Worm (Caenorhabditis elegans) whole organism, L4 larva: ENCODE results near the gene C01G12.7.

Source experiments
- F26F4.8 ChIP-seq: fragments of 200-800 bp; sonication (Bioruptor generic); conservative IDR thresholded peaks from 2 replicates; pipeline ENCODE4 v1.3.6; 2022; ENCODE audit warnings: missing genetic modification characterization, missing compliant biosample characterization
- T20F7.1 ChIP-seq: fragments of 200-800 bp; sonication (Bioruptor generic); optimal IDR thresholded peaks from 2 replicates; lab custom pipeline; 2018; ENCODE audit warnings: mild to moderate bottlenecking, missing genetic modification characterization, missing compliant biosample characterization
- T26A8.4 ChIP-seq: fragments of 200-800 bp; sonication (Bioruptor generic); IDR thresholded peaks from 2 replicates; pipeline ENCODE4 v1.3.6; 2022; ENCODE audit warnings: missing genetic modification characterization, missing compliant biosample characterization
- Y48G9A.11 ChIP-seq: fragments of 200-800 bp; sonication (Bioruptor generic); IDR thresholded peaks from 2 replicates; pipeline ENCODE4 v1.3.6; 2022; ENCODE audit warnings: missing genetic modification reagents, missing genetic modification characterization, missing compliant biosample characterization
- Y5F2A.4 ChIP-seq: fragments of 200-800 bp; sonication (Bioruptor generic); optimal IDR thresholded peaks from 2 replicates; lab custom pipeline; 2018; ENCODE audit warnings: mild to moderate bottlenecking, missing genetic modification characterization, missing compliant biosample characterization
- Y75B8A.6 ChIP-seq: fragments of 200-800 bp; sonication (Bioruptor generic); IDR thresholded peaks from 2 replicates; pipeline ENCODE4 v1.3.6; 2022; ENCODE audit warnings: missing genetic modification reagents, missing genetic modification characterization, missing compliant biosample characterization
- arid-1 ChIP-seq: fragments of 200-800 bp; sonication (Bioruptor generic); conservative IDR thresholded peaks from 2 replicates; pipeline ENCODE4 v1.3.6; 2022; ENCODE audit warnings: missing genetic modification reagents, missing genetic modification characterization, missing compliant biosample characterization
- ceh-20 ChIP-seq: fragments of 200-800 bp; sonication (Bioruptor generic); IDR thresholded peaks from 2 replicates; pipeline ENCODE4 v1.3.6; 2022; ENCODE audit warnings: missing genetic modification reagents, missing genetic modification characterization, missing compliant biosample characterization
- ceh-28 ChIP-seq: fragments of 150-350 bp; optimal IDR thresholded peaks from 2 replicates; lab custom pipeline; 2014; ENCODE audit warnings: missing biosample characterization, missing genetic modification reagents, missing genetic modification characterization
- ceh-44 ChIP-seq: fragments of 200-800 bp; sonication (Bioruptor generic); IDR thresholded peaks from 2 replicates; pipeline ENCODE4 v1.3.6; 2022; ENCODE audit warnings: missing genetic modification reagents, missing genetic modification characterization, missing compliant biosample characterization
- ces-1 ChIP-seq: fragments of 150-350 bp; sonication (generic microtip); optimal IDR thresholded peaks from 4 replicates; lab custom pipeline; 2014; ENCODE audit warnings: missing biosample characterization, missing genetic modification reagents, missing genetic modification characterization
- ctbp-1 ChIP-seq: fragments of 200-800 bp; sonication (Bioruptor generic); IDR thresholded peaks from 2 replicates; pipeline ENCODE4 v1.3.6; 2022; ENCODE audit warnings: missing genetic modification reagents, missing genetic modification characterization, missing compliant biosample characterization
- dmd-6 ChIP-seq: fragments of 200-800 bp; sonication (Bioruptor generic); IDR thresholded peaks from 2 replicates; pipeline ENCODE4 v1.3.6; 2022; ENCODE audit warnings: missing genetic modification reagents, missing genetic modification characterization, missing compliant biosample characterization
- dmd-8 ChIP-seq: fragments of 200-800 bp; sonication (Bioruptor generic); IDR thresholded peaks from 2 replicates; pipeline ENCODE4 v1.3.6; 2022; ENCODE audit warnings: missing genetic modification characterization, missing compliant biosample characterization
- dmd-9 ChIP-seq: fragments of 200-800 bp; sonication (Bioruptor generic); IDR thresholded peaks from 2 replicates; pipeline ENCODE4 v1.3.6; 2022; ENCODE audit warnings: missing genetic modification reagents, missing genetic modification characterization, missing compliant biosample characterization
- dpl-1 ChIP-seq: fragments of 150-350 bp; optimal IDR thresholded peaks from 2 replicates; lab custom pipeline; 2014; ENCODE audit warnings: missing biosample characterization, missing genetic modification reagents, missing genetic modification characterization
- dve-1 ChIP-seq: sonication (generic microtip); optimal IDR thresholded peaks from 2 replicates; lab custom pipeline; 2017; ENCODE audit warnings: antibody characterized with exemption, mild to moderate bottlenecking, missing genetic modification characterization, missing compliant biosample characterization; ENCODE audit not compliant: insufficient read depth
- fos-1 ChIP-seq: fragments of 150-350 bp; optimal IDR thresholded peaks from 2 replicates; lab custom pipeline; 2014; ENCODE audit warnings: missing biosample characterization, missing genetic modification characterization
- hlh-30 ChIP-seq: sonication (generic microtip); optimal IDR thresholded peaks from 2 replicates; lab custom pipeline; 2017; ENCODE audit warnings: antibody characterized with exemption, mild to moderate bottlenecking, missing genetic modification characterization, missing compliant biosample characterization; ENCODE audit not compliant: insufficient read depth
- hmg-1.1 ChIP-seq: fragments of 200-800 bp; sonication (Bioruptor generic); IDR thresholded peaks from 2 replicates; pipeline ENCODE4 v1.3.6; 2022; ENCODE audit warnings: missing genetic modification reagents, missing genetic modification characterization, missing compliant biosample characterization
- jun-1 ChIP-seq: fragments of 150-350 bp; optimal IDR thresholded peaks from 2 replicates; lab custom pipeline; 2014; ENCODE audit warnings: missing biosample characterization, missing genetic modification reagents, missing genetic modification characterization
- lim-7 ChIP-seq: fragments of 200-800 bp; sonication (Bioruptor generic); IDR thresholded peaks from 2 replicates; pipeline ENCODE4 v1.3.6; 2022; ENCODE audit warnings: missing genetic modification characterization, missing compliant biosample characterization
- lin-13 ChIP-seq: fragments of 150-350 bp; optimal IDR thresholded peaks from 2 replicates; lab custom pipeline; 2014; ENCODE audit warnings: missing biosample characterization, missing genetic modification reagents, missing genetic modification characterization
- lin-38 ChIP-seq: fragments of 200-800 bp; sonication (Bioruptor generic); IDR thresholded peaks from 2 replicates; pipeline ENCODE4 v1.3.6; 2022; ENCODE audit warnings: missing genetic modification reagents, missing genetic modification characterization, missing compliant biosample characterization
- lir-3 ChIP-seq: sonication (generic microtip); optimal IDR thresholded peaks from 2 replicates; lab custom pipeline; 2016; ENCODE audit warnings: mild to moderate bottlenecking, missing genetic modification characterization, missing compliant biosample characterization
- madf-5 ChIP-seq, 2 experiments: fragments of 200-800 bp; sonication (Bioruptor generic); IDR thresholded peaks; 2 replicates each; pipeline ENCODE4 v1.3.6; 2022; ENCODE audit warnings: missing compliant biosample characterization in 2 of 2, missing genetic modification characterization in 2 of 2
- madf-9 ChIP-seq: fragments of 200-800 bp; sonication (Bioruptor generic); conservative IDR thresholded peaks from 2 replicates; pipeline ENCODE4 v1.3.6; 2022; ENCODE audit warnings: missing genetic modification reagents, missing genetic modification characterization, missing compliant biosample characterization
- mdt-29 ChIP-seq: fragments of 200-800 bp; sonication (Bioruptor generic); IDR thresholded peaks from 2 replicates; pipeline ENCODE4 v1.3.6; 2022; ENCODE audit warnings: missing genetic modification reagents, missing genetic modification characterization, missing compliant biosample characterization
- mep-1 ChIP-seq: fragments of 150-350 bp; sonication (generic microtip); optimal IDR thresholded peaks from 3 replicates; lab custom pipeline; 2014; ENCODE audit warnings: missing biosample characterization, missing genetic modification characterization
- nhr-111 ChIP-seq: fragments of 200-800 bp; sonication (Bioruptor generic); optimal IDR thresholded peaks from 2 replicates; lab custom pipeline; 2018; ENCODE audit warnings: mild to moderate bottlenecking, missing genetic modification characterization, missing compliant biosample characterization
- nhr-28 ChIP-seq: fragments of 150-350 bp; optimal IDR thresholded peaks from 2 replicates; lab custom pipeline; 2014; ENCODE audit warnings: missing biosample characterization, missing genetic modification characterization
- nhr-41 ChIP-seq: fragments of 200-800 bp; sonication (Bioruptor generic); IDR thresholded peaks from 2 replicates; pipeline ENCODE4 v1.3.6; 2022; ENCODE audit warnings: missing genetic modification reagents, missing genetic modification characterization, missing compliant biosample characterization
- nhr-42 ChIP-seq: fragments of 200-800 bp; sonication (Bioruptor generic); IDR thresholded peaks from 2 replicates; pipeline ENCODE4 v1.3.6; 2022; ENCODE audit warnings: missing genetic modification characterization, missing compliant biosample characterization
- nhr-48 ChIP-seq: sonication (generic microtip); optimal IDR thresholded peaks from 2 replicates; lab custom pipeline; 2016; ENCODE audit warnings: mild to moderate bottlenecking, missing genetic modification characterization, missing compliant biosample characterization
- nhr-6 ChIP-seq: fragments of 150-350 bp; optimal IDR thresholded peaks from 2 replicates; lab custom pipeline; 2014; ENCODE audit warnings: missing biosample characterization, missing genetic modification characterization
- pha-4 ChIP-seq, 2 experiments: fragments of 150-350 bp in 1 of 2; fragments of 200-800 bp in 1 of 2; sonication (Bioruptor generic) in 1 of 2; IDR thresholded peaks in 1 of 2; optimal IDR thresholded peaks in 1 of 2; 2 replicates each; pipeline versions ENCODE4 v1.3.6 to Lab custom; 2014 to 2022; ENCODE audit warnings: missing genetic modification characterization in 2 of 2, missing genetic modification reagents in 2 of 2, missing biosample characterization in 1 of 2, missing compliant biosample characterization in 1 of 2
- pqm-1 ChIP-seq: sonication (generic microtip); optimal IDR thresholded peaks from 2 replicates; lab custom pipeline; 2017; ENCODE audit warnings: missing biosample characterization, missing genetic modification characterization
- rbr-2 ChIP-seq: sonication (generic microtip); optimal IDR thresholded peaks from 2 replicates; lab custom pipeline; 2016; ENCODE audit warnings: missing genotype, missing genetic modification characterization, missing compliant biosample characterization
- saeg-2 ChIP-seq: fragments of 200-800 bp; sonication (Bioruptor generic); IDR thresholded peaks from 2 replicates; pipeline ENCODE4 v1.3.6; 2022; ENCODE audit warnings: missing genetic modification reagents, missing genetic modification characterization, missing compliant biosample characterization
- sdz-12 ChIP-seq: fragments of 200-800 bp; sonication (Bioruptor generic); optimal IDR thresholded peaks from 2 replicates; lab custom pipeline; 2018; ENCODE audit warnings: mild to moderate bottlenecking, missing genetic modification characterization, missing compliant biosample characterization
- snpc-1.2 ChIP-seq: fragments of 200-800 bp; sonication (Bioruptor generic); IDR thresholded peaks from 2 replicates; pipeline ENCODE4 v1.3.6; 2022; ENCODE audit warnings: missing genetic modification reagents, missing genetic modification characterization, missing compliant biosample characterization
- spr-1 ChIP-seq: sonication (generic microtip); optimal IDR thresholded peaks from 2 replicates; lab custom pipeline; 2016; ENCODE audit warnings: mild to moderate bottlenecking, missing genetic modification characterization, missing compliant biosample characterization
- spr-3 ChIP-seq: fragments of 200-800 bp; sonication (Bioruptor generic); optimal IDR thresholded peaks from 2 replicates; lab custom pipeline; 2018; ENCODE audit warnings: mild to moderate bottlenecking, missing genetic modification characterization, missing compliant biosample characterization
- tra-1 ChIP-seq: fragments of 200-800 bp; sonication (Bioruptor generic); IDR thresholded peaks from 2 replicates; pipeline ENCODE4 v1.3.6; 2022; ENCODE audit warnings: missing genetic modification reagents, missing genetic modification characterization, missing compliant biosample characterization
- unc-130 ChIP-seq: sonication (generic microtip); optimal IDR thresholded peaks from 2 replicates; lab custom pipeline; 2016; ENCODE audit warnings: missing genetic modification reagents, missing genetic modification characterization, missing compliant biosample characterization
- unc-62 ChIP-seq, 3 experiments: fragments of 150-350 bp in 1 of 3; sonication (generic microtip); optimal IDR thresholded peaks in 2 of 3; peaks in 1 of 3; 1 replicate in 1 of 3; 2 replicates in 2 of 3; lab custom pipeline; 2014 to 2017; ENCODE audit warnings: missing biosample characterization in 3 of 3, missing genetic modification characterization in 3 of 3, missing genetic modification reagents in 3 of 3, missing genotype in 1 of 3
- vab-7 ChIP-seq: fragments of 200-800 bp; sonication (Bioruptor generic); IDR thresholded peaks from 2 replicates; pipeline ENCODE4 v1.3.6; 2022; ENCODE audit warnings: missing genetic modification reagents, missing genetic modification characterization, missing compliant biosample characterization
- zfp-3 ChIP-seq: fragments of 200-800 bp; sonication (Bioruptor generic); conservative IDR thresholded peaks from 2 replicates; pipeline ENCODE4 v1.3.6; 2022; ENCODE audit warnings: missing genetic modification reagents, missing genetic modification characterization, missing compliant biosample characterization
- ztf-11 ChIP-seq: fragments of 150-350 bp; optimal IDR thresholded peaks from 2 replicates; lab custom pipeline; 2014; ENCODE audit warnings: missing biosample characterization, missing genetic modification characterization

Gene C01G12.7

DNA sequence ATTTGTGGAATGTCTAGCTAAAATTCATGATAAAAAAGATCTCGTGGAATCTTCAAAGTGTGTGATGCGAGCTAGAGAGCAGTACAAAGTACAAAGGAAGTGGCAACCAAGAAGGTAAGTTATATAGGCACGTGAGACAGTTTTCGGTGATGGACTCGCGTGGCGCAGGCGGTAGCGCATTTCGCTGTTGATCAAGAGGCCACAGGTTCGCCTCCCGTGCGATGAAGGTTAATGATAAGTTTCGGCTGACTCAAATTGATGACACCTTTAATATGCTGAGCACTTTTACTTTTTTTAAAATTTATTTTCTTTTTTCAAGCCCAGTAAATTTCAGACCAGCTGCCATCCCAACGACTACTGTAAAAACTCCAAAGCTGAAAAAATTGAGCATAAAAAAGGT, 25.2 kb upstream of the C01G12.7 start:
- TF ChIP-seq spr-1 (tag; lab: Kevin White, UChicago): peak; percentile 14
- TF ChIP-seq dmd-8 (GFP tag; lab: Robert Waterston, UW): peak; percentile 93
- TF ChIP-seq nhr-28: no peak
- TF ChIP-seq arid-1: peak; percentile 90
- TF ChIP-seq madf-9: peak; percentile 66; the same call in 1 of the 2 replicates
- TF ChIP-seq pha-4 (GFP tag; IDR thresholded peaks at IDR 0.05; lab: Robert Waterston, UW): peak; percentile 82
- no peak for TF ChIP-seq pha-4 (tag; optimal IDR thresholded peaks at IDR 0.05; lab: Kevin White, UChicago)
- peak; percentile 42 for TF ChIP-seq lir-3
- TF ChIP-seq hlh-30 (tag; lab: Kevin White, UChicago): peak; percentile 48
- TF ChIP-seq dve-1 (tag; lab: Kevin White, UChicago): peak; percentile 28
- no peak for TF ChIP-seq mep-1 (tag; lab: Kevin White, UChicago)
- TF ChIP-seq dmd-9 (GFP tag; lab: Robert Waterston, UW): no peak
- peak; percentile 71; the same call in 1 of the 2 replicates for TF ChIP-seq zfp-3 (GFP tag; lab: Robert Waterston, UW)
- TF ChIP-seq hmg-1.1 (GFP tag; lab: Robert Waterston, UW): peak; percentile 58; the same call in 1 of the 2 replicates
- TF ChIP-seq ceh-20 (GFP tag; lab: Robert Waterston, UW): peak; percentile 64
- no peak for TF ChIP-seq lin-13 (GFP tag; lab: Kevin White, UChicago)
- TF ChIP-seq ces-1: no peak
- TF ChIP-seq Y48G9A.11 (GFP tag; lab: Robert Waterston, UW): peak; percentile 46; the same call in 1 of the 2 replicates
- 0 out of 2 replicates have a peak, but pooled peaks have one; percentile 28 for TF ChIP-seq ceh-44 (GFP tag; lab: Robert Waterston, UW)
- no peak for TF ChIP-seq ztf-11 (tag; lab: Kevin White, UChicago)
- TF ChIP-seq spr-3 (GFP tag; lab: Kevin White, UChicago): peak; percentile 63
- peak in 1 of 2 experiments; percentile 96 for TF ChIP-seq unc-62 (GFP tag; optimal IDR thresholded peaks at IDR 0.05 in 1 of 2; lab: Kevin White, UChicago)
- TF ChIP-seq unc-62 (tag; optimal IDR thresholded peaks at IDR 0.05; lab: Kevin White, UChicago): no peak
- peak; percentile 60 for TF ChIP-seq Y5F2A.4 (GFP tag; lab: Kevin White, UChicago)
- peak; percentile 82; the same call in 1 of the 2 replicates for TF ChIP-seq nhr-41 (GFP tag; lab: Robert Waterston, UW)
- TF ChIP-seq nhr-6 (tag; lab: Kevin White, UChicago): no peak
- TF ChIP-seq snpc-1.2 (GFP tag; lab: Robert Waterston, UW): peak; percentile 84
- TF ChIP-seq fos-1 (tag; lab: Kevin White, UChicago): no peak
- no peak for TF ChIP-seq ceh-28 (tag; lab: Kevin White, UChicago)
- peak; percentile 4 for TF ChIP-seq rbr-2 (tag; lab: Kevin White, UChicago)
- TF ChIP-seq saeg-2 (GFP tag; lab: Robert Waterston, UW): peak; percentile 86
- TF ChIP-seq dmd-6: peak; percentile 55
- TF ChIP-seq pqm-1 (tag; lab: Kevin White, UChicago): no peak
- TF ChIP-seq T26A8.4 (GFP tag; lab: Robert Waterston, UW): peak; percentile 71
- peak; percentile 96 for TF ChIP-seq lim-7 (GFP tag; lab: Robert Waterston, UW)
- peak; percentile 48 for TF ChIP-seq nhr-48 (tag; lab: Kevin White, UChicago)
- peak; percentile 74 to 93; a peak in 3 of 4 replicates for TF ChIP-seq madf-5 (GFP tag; IDR thresholded peaks at IDR 0.05; lab: Robert Waterston, UW)
- TF ChIP-seq sdz-12 (GFP tag; lab: Kevin White, UChicago): no peak
- TF ChIP-seq jun-1 (tag; lab: Kevin White, UChicago): no peak
- no peak for TF ChIP-seq T20F7.1 (GFP tag; lab: Kevin White, UChicago)
- TF ChIP-seq lin-38 (GFP tag; lab: Robert Waterston, UW): peak; percentile 77; the same call in 1 of the 2 replicates
- TF ChIP-seq nhr-111 (GFP tag; lab: Kevin White, UChicago): peak; percentile 2
- peak; percentile 39 for TF ChIP-seq unc-130 (GFP tag; lab: Kevin White, UChicago)
- 0 out of 2 replicates have a peak, but pooled peaks have one; percentile 54 for TF ChIP-seq mdt-29 (GFP tag; lab: Robert Waterston, UW)
- no peak for TF ChIP-seq Y75B8A.6 (GFP tag; lab: Robert Waterston, UW)
- peak; percentile 85 for TF ChIP-seq vab-7 (GFP tag; lab: Robert Waterston, UW)
- TF ChIP-seq F26F4.8 (GFP tag; lab: Robert Waterston, UW): peak; percentile 82
- TF ChIP-seq nhr-42 (GFP tag; lab: Robert Waterston, UW): peak; percentile 81
- TF ChIP-seq dpl-1 (GFP tag; lab: Kevin White, UChicago): no peak
- peak; percentile 85 for TF ChIP-seq tra-1 (GFP tag; lab: Robert Waterston, UW)
- peak; percentile 73 for TF ChIP-seq ctbp-1
